Fruit fly (Drosophila melanogaster) whole organism, prepupa: Measurements from ENCODE around the gene CG14543.

Source experiments
- Blimp-1 ChIP-seq: fragments of 200-800 bp; sonication (Bioruptor generic); optimal IDR thresholded peaks from 3 replicates; lab custom pipeline; 2017; ENCODE audit warnings: missing biosample characterization, missing genetic modification characterization, mild to moderate bottlenecking, moderate library complexity, missing genetic modification reagents
- CG10669 ChIP-seq: fragments of 200-800 bp; sonication (Bioruptor generic); optimal IDR thresholded peaks from 3 replicates; lab custom pipeline; 2018; ENCODE audit warnings: missing biosample characterization, mild to moderate bottlenecking, missing genetic modification characterization, moderate library complexity
- CG11294 ChIP-seq: fragments of 200-800 bp; sonication (Bioruptor generic); IDR thresholded peaks from 2 replicates; pipeline ENCODE4 v1.3.6; 2022; ENCODE audit warnings: missing biosample characterization, missing genetic modification characterization
- CG11762 ChIP-seq: fragments of 200-800 bp; sonication (Bioruptor generic); optimal IDR thresholded peaks from 3 replicates; lab custom pipeline; 2016; ENCODE audit warnings: missing biosample characterization, missing genetic modification characterization; ENCODE audit not compliant: insufficient read depth
- CG1621 ChIP-seq: fragments of 200-800 bp; sonication (Bioruptor generic); optimal IDR thresholded peaks from 3 replicates; lab custom pipeline; 2018; ENCODE audit warnings: missing biosample characterization, mild to moderate bottlenecking, missing genetic modification characterization
- CG3032 ChIP-seq: fragments of 200-800 bp; optimal IDR thresholded peaks from 2 replicates; lab custom pipeline; 2019; ENCODE audit warnings: missing biosample characterization, mild to moderate bottlenecking, missing genetic modification characterization, moderate library complexity
- CG31627 ChIP-seq: fragments of 200-800 bp; sonication (Bioruptor generic); optimal IDR thresholded peaks from 3 replicates; lab custom pipeline; 2016; ENCODE audit warnings: missing biosample characterization, missing genetic modification characterization
- CG3919 ChIP-seq: fragments of 200-800 bp; sonication (Bioruptor generic); optimal IDR thresholded peaks from 3 replicates; lab custom pipeline; 2016; ENCODE audit warnings: missing biosample characterization, missing genetic modification characterization
- CG4318 ChIP-seq: fragments of 200-800 bp; sonication (Bioruptor generic); optimal IDR thresholded peaks from 3 replicates; lab custom pipeline; 2017; ENCODE audit warnings: missing biosample characterization, mild to moderate bottlenecking, missing genetic modification characterization
- CG6163 ChIP-seq: fragments of 200-800 bp; sonication (Bioruptor generic); IDR thresholded peaks from 3 replicates; pipeline ENCODE4 v1.3.6; 2022; ENCODE audit warnings: missing biosample characterization, missing genetic modification characterization
- CG6276 ChIP-seq: fragments of 200-800 bp; sonication (Bioruptor generic); optimal IDR thresholded peaks from 2 replicates; lab custom pipeline; 2017; ENCODE audit warnings: missing biosample characterization, mild to moderate bottlenecking, missing genetic modification characterization
- CG6854 ChIP-seq: fragments of 200-800 bp; sonication (Bioruptor generic); optimal IDR thresholded peaks from 2 replicates; lab custom pipeline; 2017; ENCODE audit warnings: missing biosample characterization, mild to moderate bottlenecking, missing genetic modification characterization
- CG7368 ChIP-seq: fragments of 200-800 bp; sonication (Bioruptor generic); optimal IDR thresholded peaks from 3 replicates; lab custom pipeline; 2016; ENCODE audit warnings: missing biosample characterization, missing genetic modification characterization
- CG8119 ChIP-seq: fragments of 200-800 bp; sonication (Bioruptor generic); IDR thresholded peaks from 3 replicates; pipeline ENCODE4 v1.3.6; 2022; ENCODE audit warnings: missing biosample characterization, missing genetic modification characterization
- CG9139 ChIP-seq: fragments of 200-800 bp; sonication (Bioruptor generic); optimal IDR thresholded peaks from 3 replicates; lab custom pipeline; 2017; ENCODE audit warnings: missing biosample characterization, mild to moderate bottlenecking, missing genetic modification characterization
- Eip75B ChIP-seq: fragments of 200-800 bp; sonication (Bioruptor generic); optimal IDR thresholded peaks from 3 replicates; lab custom pipeline; 2016; ENCODE audit warnings: missing biosample characterization, missing genetic modification characterization
- Gug ChIP-seq: fragments of 200-800 bp; sonication (Bioruptor generic); IDR thresholded peaks from 2 replicates; pipeline ENCODE4 v1.3.6; 2022; ENCODE audit warnings: missing biosample characterization, missing genetic modification characterization
- Hr38 ChIP-seq: sonication (Bioruptor generic); optimal IDR thresholded peaks from 2 replicates; lab custom pipeline; 2016; ENCODE audit warnings: missing biosample characterization, missing genetic modification characterization
- Hr39 ChIP-seq: fragments of 200-800 bp; sonication (Bioruptor generic); optimal IDR thresholded peaks from 2 replicates; lab custom pipeline; 2016; ENCODE audit warnings: missing biosample characterization, missing genetic modification characterization
- Lpt ChIP-seq: fragments of 200-800 bp; sonication (Bioruptor generic); optimal IDR thresholded peaks from 3 replicates; lab custom pipeline; 2016; ENCODE audit warnings: missing biosample characterization, missing genetic modification characterization
- Smox ChIP-seq: fragments of 200-800 bp; sonication (Bioruptor generic); optimal IDR thresholded peaks from 3 replicates; lab custom pipeline; 2016; ENCODE audit warnings: missing biosample characterization, missing genetic modification characterization
- Sox102F ChIP-seq: fragments of 200-800 bp; sonication (Bioruptor generic); optimal IDR thresholded peaks from 2 replicates; lab custom pipeline; 2016; ENCODE audit warnings: missing biosample characterization, mild to moderate bottlenecking, missing genetic modification characterization
- Sox15 ChIP-seq: fragments of 200-800 bp; sonication (Bioruptor generic); optimal IDR thresholded peaks from 3 replicates; lab custom pipeline; 2016; ENCODE audit warnings: missing biosample characterization, missing genetic modification characterization
- achi ChIP-seq: fragments of 200-800 bp; sonication (Bioruptor generic); optimal IDR thresholded peaks from 3 replicates; lab custom pipeline; 2016; ENCODE audit warnings: missing biosample characterization, missing genetic modification characterization
- acj6 ChIP-seq: fragments of 200-800 bp; sonication (Bioruptor generic); optimal IDR thresholded peaks from 3 replicates; lab custom pipeline; 2016; ENCODE audit warnings: missing biosample characterization, missing genetic modification characterization
- cyc ChIP-seq: fragments of 200-800 bp; sonication (Bioruptor generic); optimal IDR thresholded peaks from 3 replicates; lab custom pipeline; 2016; ENCODE audit warnings: missing biosample characterization, missing genetic modification characterization
- eg ChIP-seq: fragments of 200-800 bp; sonication (Bioruptor generic); IDR thresholded peaks from 3 replicates; pipeline ENCODE4 v1.3.6; 2022; ENCODE audit warnings: missing biosample characterization, missing genetic modification characterization
- fkh ChIP-seq: fragments of 200-800 bp; sonication (Bioruptor generic); optimal IDR thresholded peaks from 3 replicates; lab custom pipeline; 2017; ENCODE audit warnings: missing biosample characterization, mild to moderate bottlenecking, missing genetic modification characterization, moderate library complexity
- lz ChIP-seq: fragments of 200-800 bp; sonication (Bioruptor generic); optimal IDR thresholded peaks from 3 replicates; lab custom pipeline; 2016; ENCODE audit warnings: missing biosample characterization, missing genetic modification characterization
- net ChIP-seq: fragments of 200-800 bp; sonication (Bioruptor generic); optimal IDR thresholded peaks from 3 replicates; lab custom pipeline; 2016; ENCODE audit warnings: missing biosample characterization, missing genetic modification characterization
- pdm3 ChIP-seq: fragments of 200-800 bp; sonication (Bioruptor generic); optimal IDR thresholded peaks from 3 replicates; lab custom pipeline; 2016; ENCODE audit warnings: missing biosample characterization, missing genetic modification characterization
- salr ChIP-seq, 2 experiments: fragments of 200-800 bp; sonication (Bioruptor generic); optimal IDR thresholded peaks; 3 replicates each; lab custom pipeline; 2016 to 2018; ENCODE audit warnings: missing biosample characterization in 2 of 2, missing genetic modification characterization in 2 of 2, mild to moderate bottlenecking in 1 of 2
- svp ChIP-seq: fragments of 200-800 bp; sonication (Bioruptor generic); peaks from one replicate; lab custom pipeline; 2016; ENCODE audit warnings: missing biosample characterization, missing genetic modification characterization
- topi ChIP-seq: fragments of 200-800 bp; sonication (Bioruptor generic); optimal IDR thresholded peaks from 3 replicates; lab custom pipeline; 2016; ENCODE audit warnings: missing biosample characterization, missing genetic modification characterization

The CG14543 gene

DNA sequence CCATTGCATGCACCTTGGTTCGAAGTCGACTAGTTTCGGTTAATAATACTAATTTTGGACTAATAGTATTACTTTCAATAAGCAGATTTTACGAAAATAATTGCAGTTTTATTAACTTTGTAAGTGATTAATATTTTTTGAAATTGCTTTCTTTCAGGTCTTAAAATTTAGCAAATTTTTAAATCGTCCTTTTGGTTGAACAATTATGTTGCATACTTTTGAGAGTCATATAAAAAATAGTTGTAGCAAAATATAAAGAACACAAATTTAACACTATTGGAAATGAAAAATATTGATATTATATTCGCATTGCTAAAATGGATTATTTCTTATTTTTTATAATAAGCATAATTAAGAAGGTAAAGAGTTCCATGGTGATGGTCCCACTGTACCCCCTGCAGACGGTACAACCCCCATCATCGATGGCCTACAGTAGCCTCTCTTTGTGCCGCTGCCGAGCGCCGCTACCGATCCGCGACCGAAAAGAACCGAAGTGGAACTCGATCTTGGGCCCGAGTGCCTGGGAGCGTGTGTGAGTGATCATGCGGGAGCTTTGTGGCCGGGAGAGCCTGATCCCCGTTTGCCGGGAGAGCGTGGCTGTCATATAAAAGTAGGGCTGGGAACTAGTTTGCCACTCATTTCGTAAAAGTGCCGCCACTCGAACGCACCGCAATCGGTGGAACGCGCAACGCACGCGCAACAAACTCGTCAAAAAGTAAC, 35.1 kb upstream of the CG14543 start (continued):
- TF ChIP-seq Blimp-1 (peak; percentile 87), CG6163 (GFP tag; lab: Robert Waterston, UW) (peak; percentile 62; the same call in 2 of the 3 replicates), fkh (peak; percentile 54), CG8119 (GFP tag; lab: Robert Waterston, UW) (peak; percentile 87), Hr39 (peak; percentile 89), CG11294 (GFP tag; lab: Robert Waterston, UW) (peak; percentile 71; the same call in 1 of the 2 replicates), net (GFP tag; lab: Kevin White, UChicago) (peak; percentile 94), CG9139 (GFP tag; lab: Kevin White, UChicago) (peak; percentile 73), CG3032 (tag; lab: Kevin White, UChicago) (peak; percentile 95), topi (GFP tag; lab: Kevin White, UChicago) (peak; percentile 95), Sox102F (GFP tag; lab: Kevin White, UChicago) (peak; percentile 75), Sox15 (peak; percentile 93), Eip75B (GFP tag; lab: Kevin White, UChicago) (peak; percentile 92), Gug (peak; percentile 66), svp (peak; percentile 97), Hr38 (no peak), Lpt (peak; percentile 88), CG11762 (peak; percentile 91), Smox (GFP tag; lab: Kevin White, UChicago) (peak; percentile 93), salr (GFP tag; optimal IDR thresholded peaks at IDR 0.05; lab: Kevin White, UChicago) (peak; percentile 61 to 98), lz (GFP tag; lab: Kevin White, UChicago) (peak; percentile 95), CG4318 (GFP tag; lab: Kevin White, UChicago) (peak; percentile 96)

DNA sequence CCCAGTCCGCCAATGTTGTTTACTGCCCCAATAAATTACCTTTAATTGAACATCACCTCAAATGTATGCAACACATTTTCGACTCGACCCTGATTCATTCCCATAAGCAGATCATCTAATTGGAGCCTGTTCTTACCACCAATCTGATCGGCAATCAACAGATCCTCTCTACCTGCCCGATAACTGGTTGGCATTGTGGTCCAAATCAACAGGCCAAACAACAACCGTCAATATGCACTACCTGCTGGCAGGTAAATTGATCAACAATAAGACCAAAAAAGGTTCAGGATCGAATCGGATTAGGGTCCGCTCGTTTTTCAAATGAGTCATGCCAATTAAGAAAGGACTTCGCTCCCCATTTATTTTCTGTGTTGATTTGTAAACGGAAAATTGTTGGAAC, 33.2 kb upstream of the CG14543 start:
- no peak for TF ChIP-seq CG7368 (GFP tag; lab: Kevin White, UChicago)
- no peak for TF ChIP-seq CG3032 (tag; lab: Kevin White, UChicago)
- no peak for TF ChIP-seq CG3919
- TF ChIP-seq cyc (GFP tag; lab: Kevin White, UChicago), result no peak
- no peak for TF ChIP-seq svp
- no peak for TF ChIP-seq fkh
- no peak for TF ChIP-seq CG1621 (tag; lab: Kevin White, UChicago)
- TF ChIP-seq salr (GFP tag; optimal IDR thresholded peaks at IDR 0.05; lab: Kevin White, UChicago), result no peak
- no peak for TF ChIP-seq Sox102F (GFP tag; lab: Kevin White, UChicago)
- no peak for TF ChIP-seq CG8119 (GFP tag; lab: Robert Waterston, UW)
- TF ChIP-seq CG6276, result no peak
- no peak for TF ChIP-seq Gug
- TF ChIP-seq eg (GFP tag; lab: Robert Waterston, UW), result no peak
- no peak for TF ChIP-seq Blimp-1
- no peak for TF ChIP-seq Hr38

DNA sequence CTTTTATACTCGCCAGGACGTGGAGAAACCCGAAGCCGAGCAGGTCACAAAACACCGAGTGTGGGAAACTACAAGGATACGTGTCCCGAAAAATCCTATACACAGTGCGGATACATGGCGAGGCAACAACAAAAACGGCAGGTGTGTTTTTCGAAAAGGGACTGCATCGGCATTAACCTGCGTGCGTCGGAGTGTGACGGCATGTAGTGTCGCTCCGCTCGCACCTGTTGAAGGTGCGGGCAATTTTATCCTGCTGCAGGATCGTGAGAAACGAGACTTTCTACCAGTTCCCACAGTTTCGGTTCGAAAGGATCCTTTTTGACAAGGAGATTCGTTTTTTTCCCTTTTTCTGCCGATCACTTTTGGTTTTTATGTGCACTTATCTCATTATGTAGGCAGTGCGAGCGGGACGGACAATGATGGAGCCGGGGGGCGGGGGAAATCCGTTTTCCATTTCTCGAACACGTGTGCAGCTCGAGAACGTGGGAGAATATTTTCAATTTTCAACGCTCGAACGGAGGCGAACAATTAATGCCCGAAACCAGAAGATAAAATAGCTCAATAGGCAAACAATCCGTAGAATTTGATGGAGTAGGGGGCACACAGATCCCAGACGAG, 31.7 kb upstream of the CG14543 start:
- TF ChIP-seq CG8119 (GFP tag; lab: Robert Waterston, UW), result no peak
- no peak for TF ChIP-seq Blimp-1
- TF ChIP-seq acj6 (GFP tag; lab: Kevin White, UChicago), result no peak
- TF ChIP-seq achi (GFP tag; lab: Kevin White, UChicago), result no peak
- no peak for TF ChIP-seq lz (GFP tag; lab: Kevin White, UChicago)
- TF ChIP-seq CG6854 (GFP tag; lab: Kevin White, UChicago), result no peak
- no peak for TF ChIP-seq CG31627

DNA sequence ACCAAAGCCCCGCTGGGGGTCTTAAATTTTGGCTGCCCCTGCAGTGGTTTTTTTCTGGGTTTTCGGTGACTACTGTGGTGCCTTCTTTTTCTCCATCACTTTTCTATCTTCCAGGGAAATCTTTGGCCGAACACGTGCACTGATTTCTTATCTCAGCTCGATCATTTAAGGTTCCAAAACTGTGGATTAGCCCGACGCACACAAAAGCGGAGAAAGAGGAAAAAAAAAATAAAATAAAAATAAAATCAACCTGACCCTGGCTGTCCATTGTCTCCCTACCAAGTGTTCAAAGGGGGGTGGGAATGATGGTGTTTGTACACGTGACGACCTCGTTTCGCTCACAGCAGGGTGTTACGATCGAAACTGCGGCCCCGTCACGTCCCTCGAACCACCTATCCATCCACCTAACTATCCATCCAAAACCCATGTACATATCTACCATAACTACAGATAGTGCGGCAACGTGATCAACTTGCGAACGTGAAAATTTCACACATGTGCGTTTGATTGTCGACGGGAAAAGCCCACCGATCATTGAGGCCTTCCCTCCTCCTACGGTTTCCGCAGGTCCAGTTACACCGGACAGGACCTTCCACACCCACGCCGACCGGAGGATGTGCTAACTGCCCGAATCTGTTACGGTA, 29.7 kb upstream of the CG14543 start:
- TF ChIP-seq pdm3 (GFP tag; lab: Kevin White, UChicago) (no peak), CG6854 (GFP tag; lab: Kevin White, UChicago) (no peak), Sox15 (no peak), CG11294 (GFP tag; lab: Robert Waterston, UW) (no peak), CG10669 (GFP tag; lab: Kevin White, UChicago) (no peak)
